Fruit fly (Drosophila melanogaster): ENCODE data around the gene CG17329.

DNA sequence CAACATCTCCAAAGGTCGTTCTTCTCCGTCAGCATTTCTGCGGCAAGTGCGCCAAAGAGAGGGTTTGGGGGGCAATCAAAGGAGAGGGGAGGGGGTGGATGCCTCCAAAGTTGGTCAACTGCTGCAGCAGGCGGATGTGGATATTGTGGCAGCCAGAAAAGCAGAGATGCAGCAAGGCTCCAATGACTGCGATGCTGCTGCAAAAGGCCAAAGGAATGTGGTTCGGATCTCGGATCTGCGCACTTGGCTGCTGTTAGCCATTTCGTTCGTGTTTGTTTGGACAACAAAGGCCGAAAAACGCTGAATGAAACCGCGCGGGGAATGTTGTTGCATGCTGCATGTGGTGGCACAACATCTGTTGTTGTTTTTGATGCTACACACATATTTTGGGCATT, 9.0 kb upstream of the CG17329 start:
- TF ChIP-seq Jra (GFP tag; optimal IDR thresholded peaks at IDR 0.05) (no peak), Dfd (GFP tag; optimal IDR thresholded peaks at IDR 0.05) (no peak), br (GFP tag; optimal IDR thresholded peaks at IDR 0.05) (no peak), Abd-B (GFP tag; optimal IDR thresholded peaks at IDR 0.05) (no peak), lola (GFP tag; optimal IDR thresholded peaks at IDR 0.05) (no peak), usp (GFP tag; optimal IDR thresholded peaks at IDR 0.05) (no peak), rgr (GFP tag; optimal IDR thresholded peaks at IDR 0.05) (peak; percentile 26), brk (GFP tag; optimal IDR thresholded peaks at IDR 0.05) (no peak), psq (GFP tag; optimal IDR thresholded peaks at IDR 0.05) (peak; percentile 4), pan (optimal IDR thresholded peaks at IDR 0.05) (no peak), Hr83 (GFP tag; optimal IDR thresholded peaks at IDR 0.05; ENCODE audit: poor library complexity, severe bottlenecking) (peak; percentile 74)

Data from whole organism, wandering third instar larva.